Worm (Caenorhabditis elegans) whole organism, L4 larva: ENCODE measurements around the gene str-187.

ENCODE experiments used
- F10B5.3 ChIP-seq: sonication (generic microtip); optimal IDR thresholded peaks from 2 replicates; lab custom pipeline; 2016; ENCODE audit warnings: mild to moderate bottlenecking, missing genetic modification characterization, missing compliant biosample characterization
- F49E8.2 ChIP-seq: sonication (generic microtip); optimal IDR thresholded peaks from 2 replicates; lab custom pipeline; 2016; ENCODE audit warnings: missing compliant biosample characterization, mild to moderate bottlenecking, missing genetic modification characterization, borderline replicate concordance
- R02D3.7 ChIP-seq: fragments of 150-350 bp; sonication (generic microtip); optimal IDR thresholded peaks from 3 replicates; lab custom pipeline; 2014; ENCODE audit warnings: missing biosample characterization, missing genetic modification characterization
- T20F7.1 ChIP-seq: fragments of 200-800 bp; sonication (Bioruptor generic); optimal IDR thresholded peaks from 2 replicates; lab custom pipeline; 2018; ENCODE audit warnings: mild to moderate bottlenecking, missing genetic modification characterization, missing compliant biosample characterization
- Y5F2A.4 ChIP-seq: fragments of 200-800 bp; sonication (Bioruptor generic); optimal IDR thresholded peaks from 2 replicates; lab custom pipeline; 2018; ENCODE audit warnings: mild to moderate bottlenecking, missing genetic modification characterization, missing compliant biosample characterization
- Y75B8A.6 ChIP-seq: fragments of 200-800 bp; sonication (Bioruptor generic); IDR thresholded peaks from 2 replicates; pipeline ENCODE4 v1.3.6; 2022; ENCODE audit warnings: missing genetic modification reagents, missing genetic modification characterization, missing compliant biosample characterization
- aha-1 ChIP-seq: fragments of 150-350 bp; peaks from one replicate; lab custom pipeline; 2014; ENCODE audit warnings: missing biosample characterization, missing genetic modification characterization
- ama-1 ChIP-seq: fragments of 150-350 bp; optimal IDR thresholded peaks from 2 replicates; lab custom pipeline; 2014; ENCODE audit warnings: inconsistent platforms, mixed read lengths
- arid-1 ChIP-seq: fragments of 200-800 bp; sonication (Bioruptor generic); conservative IDR thresholded peaks from 2 replicates; pipeline ENCODE4 v1.3.6; 2022; ENCODE audit warnings: missing genetic modification reagents, missing genetic modification characterization, missing compliant biosample characterization
- attf-4 ChIP-seq: sonication (generic microtip); optimal IDR thresholded peaks from 3 replicates; lab custom pipeline; 2017; ENCODE audit warnings: missing biosample characterization, missing genetic modification characterization
- cey-2 ChIP-seq: sonication (generic microtip); optimal IDR thresholded peaks from 3 replicates; lab custom pipeline; 2017; ENCODE audit warnings: missing genetic modification characterization, mild to moderate bottlenecking, missing compliant biosample characterization, antibody characterized with exemption, borderline replicate concordance; ENCODE audit not compliant: insufficient read depth
- daf-16 ChIP-seq, 3 experiments: sonication (generic microtip); optimal IDR thresholded peaks; 2 replicates each; lab custom pipeline; 2016 to 2017; ENCODE audit warnings: missing genetic modification characterization in 3 of 3, missing genetic modification reagents in 3 of 3, mild to moderate bottlenecking in 2 of 3, missing compliant biosample characterization in 2 of 3, missing biosample characterization in 1 of 3, moderate library complexity in 1 of 3
- daf-19 ChIP-seq: fragments of 200-800 bp; sonication (Bioruptor generic); conservative IDR thresholded peaks from 2 replicates; pipeline ENCODE4 v1.3.6; 2022; ENCODE audit warnings: missing genetic modification characterization, missing compliant biosample characterization
- daf-8 ChIP-seq: fragments of 200-800 bp; sonication (Bioruptor generic); IDR thresholded peaks from 2 replicates; pipeline ENCODE4 v1.3.6; 2022; ENCODE audit warnings: missing genetic modification characterization, missing compliant biosample characterization
- dpl-1 ChIP-seq: fragments of 150-350 bp; optimal IDR thresholded peaks from 2 replicates; lab custom pipeline; 2014; ENCODE audit warnings: missing biosample characterization, missing genetic modification reagents, missing genetic modification characterization
- duxl-1 ChIP-seq: sonication (generic microtip); optimal IDR thresholded peaks from 2 replicates; lab custom pipeline; 2016; ENCODE audit warnings: mild to moderate bottlenecking, missing genetic modification characterization, moderate library complexity, missing compliant biosample characterization; ENCODE audit not compliant: poor library complexity
- dve-1 ChIP-seq: sonication (generic microtip); optimal IDR thresholded peaks from 2 replicates; lab custom pipeline; 2017; ENCODE audit warnings: antibody characterized with exemption, mild to moderate bottlenecking, missing genetic modification characterization, missing compliant biosample characterization; ENCODE audit not compliant: insufficient read depth
- egl-43 ChIP-seq: fragments of 200-800 bp; sonication (Bioruptor generic); IDR thresholded peaks from 2 replicates; pipeline ENCODE4 v1.3.6; 2022; ENCODE audit warnings: missing genetic modification reagents, missing genetic modification characterization, missing compliant biosample characterization
- fkh-10 ChIP-seq: fragments of 150-350 bp; optimal IDR thresholded peaks from 2 replicates; lab custom pipeline; 2014; ENCODE audit warnings: missing biosample characterization, missing genetic modification reagents, missing genetic modification characterization
- hif-1 ChIP-seq, 2 experiments: sonication (generic microtip); optimal IDR thresholded peaks; 2 replicates each; lab custom pipeline; 2016 to 2017; ENCODE audit warnings: missing compliant biosample characterization in 2 of 2, missing genetic modification characterization in 2 of 2, missing genetic modification reagents in 2 of 2, missing genotype in 2 of 2, mild to moderate bottlenecking in 1 of 2
- hlh-11 ChIP-seq: fragments of 200-800 bp; sonication (Bioruptor generic); optimal IDR thresholded peaks from 2 replicates; lab custom pipeline; 2018; ENCODE audit warnings: mild to moderate bottlenecking, missing genetic modification characterization, missing compliant biosample characterization
- hmg-1.1 ChIP-seq: fragments of 200-800 bp; sonication (Bioruptor generic); IDR thresholded peaks from 2 replicates; pipeline ENCODE4 v1.3.6; 2022; ENCODE audit warnings: missing genetic modification reagents, missing genetic modification characterization, missing compliant biosample characterization
- jun-1 ChIP-seq: fragments of 150-350 bp; optimal IDR thresholded peaks from 2 replicates; lab custom pipeline; 2014; ENCODE audit warnings: missing biosample characterization, missing genetic modification reagents, missing genetic modification characterization
- lin-15B ChIP-seq: fragments of 150-350 bp; sonication (generic microtip); optimal IDR thresholded peaks from 3 replicates; lab custom pipeline; 2014; ENCODE audit warnings: missing biosample characterization, missing genetic modification characterization
- lin-39 ChIP-seq: fragments of 150-350 bp; optimal IDR thresholded peaks from 2 replicates; lab custom pipeline; 2014; ENCODE audit warnings: missing biosample characterization, missing genetic modification reagents, missing genetic modification characterization
- lir-3 ChIP-seq: sonication (generic microtip); optimal IDR thresholded peaks from 2 replicates; lab custom pipeline; 2016; ENCODE audit warnings: mild to moderate bottlenecking, missing genetic modification characterization, missing compliant biosample characterization
- mep-1 ChIP-seq: fragments of 150-350 bp; sonication (generic microtip); optimal IDR thresholded peaks from 3 replicates; lab custom pipeline; 2014; ENCODE audit warnings: missing biosample characterization, missing genetic modification characterization
- mxl-2 ChIP-seq: fragments of 200-800 bp; sonication (Bioruptor generic); conservative IDR thresholded peaks from 2 replicates; pipeline ENCODE4 v1.3.6; 2022; ENCODE audit warnings: missing genetic modification reagents, missing genetic modification characterization, missing compliant biosample characterization
- nhr-102 ChIP-seq: sonication (generic microtip); optimal IDR thresholded peaks from 2 replicates; lab custom pipeline; 2016; ENCODE audit warnings: mild to moderate bottlenecking, missing genetic modification characterization, moderate library complexity, missing compliant biosample characterization
- nhr-11 ChIP-seq: fragments of 150-350 bp; optimal IDR thresholded peaks from 2 replicates; lab custom pipeline; 2014; ENCODE audit warnings: missing biosample characterization, missing genetic modification characterization
- nhr-41 ChIP-seq: fragments of 200-800 bp; sonication (Bioruptor generic); IDR thresholded peaks from 2 replicates; pipeline ENCODE4 v1.3.6; 2022; ENCODE audit warnings: missing genetic modification reagents, missing genetic modification characterization, missing compliant biosample characterization
- nhr-6 ChIP-seq: fragments of 150-350 bp; optimal IDR thresholded peaks from 2 replicates; lab custom pipeline; 2014; ENCODE audit warnings: missing biosample characterization, missing genetic modification characterization
- nhr-76 ChIP-seq: fragments of 150-350 bp; optimal IDR thresholded peaks from 2 replicates; lab custom pipeline; 2014; ENCODE audit warnings: missing biosample characterization, missing genetic modification characterization
- nhr-77 ChIP-seq: fragments of 150-350 bp; optimal IDR thresholded peaks from 2 replicates; lab custom pipeline; 2014; ENCODE audit warnings: missing biosample characterization, missing genetic modification characterization
- pqm-1 ChIP-seq: sonication (generic microtip); optimal IDR thresholded peaks from 2 replicates; lab custom pipeline; 2017; ENCODE audit warnings: missing biosample characterization, missing genetic modification characterization
- rbr-2 ChIP-seq: sonication (generic microtip); optimal IDR thresholded peaks from 2 replicates; lab custom pipeline; 2016; ENCODE audit warnings: missing genotype, missing genetic modification characterization, missing compliant biosample characterization
- sdz-12 ChIP-seq: fragments of 200-800 bp; sonication (Bioruptor generic); optimal IDR thresholded peaks from 2 replicates; lab custom pipeline; 2018; ENCODE audit warnings: mild to moderate bottlenecking, missing genetic modification characterization, missing compliant biosample characterization
- set-16 ChIP-seq: fragments of 200-800 bp; sonication (Bioruptor generic); IDR thresholded peaks from 2 replicates; pipeline ENCODE4 v1.3.6; 2022; ENCODE audit warnings: missing genetic modification reagents, missing genetic modification characterization, missing compliant biosample characterization
- skn-1 ChIP-seq: fragments of 150-350 bp; optimal IDR thresholded peaks from 2 replicates; lab custom pipeline; 2014; ENCODE audit warnings: missing biosample characterization, missing genetic modification characterization
- snpc-1.2 ChIP-seq: fragments of 200-800 bp; sonication (Bioruptor generic); IDR thresholded peaks from 2 replicates; pipeline ENCODE4 v1.3.6; 2022; ENCODE audit warnings: missing genetic modification reagents, missing genetic modification characterization, missing compliant biosample characterization
- snpc-4 ChIP-seq: fragments of 150-350 bp; optimal IDR thresholded peaks from 2 replicates; lab custom pipeline; 2014; ENCODE audit warnings: missing biosample characterization, missing genetic modification characterization
- tra-1 ChIP-seq: fragments of 200-800 bp; sonication (Bioruptor generic); IDR thresholded peaks from 2 replicates; pipeline ENCODE4 v1.3.6; 2022; ENCODE audit warnings: missing genetic modification reagents, missing genetic modification characterization, missing compliant biosample characterization
- unc-62 ChIP-seq, 3 experiments: fragments of 150-350 bp in 1 of 3; sonication (generic microtip); optimal IDR thresholded peaks in 2 of 3; peaks in 1 of 3; 1 replicate in 1 of 3; 2 replicates in 2 of 3; lab custom pipeline; 2014 to 2017; ENCODE audit warnings: missing biosample characterization in 3 of 3, missing genetic modification characterization in 3 of 3, missing genetic modification reagents in 3 of 3, missing genotype in 1 of 3
- ztf-7 ChIP-seq: fragments of 150-350 bp; optimal IDR thresholded peaks from 2 replicates; lab custom pipeline; 2014; ENCODE audit warnings: missing biosample characterization, missing genetic modification characterization

Gene str-187

DNA sequence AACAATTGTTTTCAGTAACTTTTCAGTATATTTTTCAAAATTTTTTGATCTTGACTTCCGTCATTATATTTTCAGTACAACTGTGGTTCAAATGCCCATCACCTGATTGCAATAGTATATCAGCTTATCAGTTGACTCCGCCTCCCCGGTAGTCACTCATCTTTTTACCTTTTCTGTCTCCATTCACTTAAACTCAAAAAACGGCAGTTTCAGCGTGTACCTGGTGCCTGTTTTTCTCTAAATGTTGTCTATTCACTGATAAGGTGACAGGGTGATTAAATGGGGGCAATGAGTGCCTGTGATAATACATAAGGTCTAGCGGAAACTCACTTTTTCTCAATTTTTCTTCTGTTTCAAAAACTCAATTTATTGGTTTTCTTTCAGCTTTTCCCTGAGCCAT, 20.2 kb upstream of the str-187 start, which contains the start of gene ZK550.2 (continued):
- peak; percentile 46 for TF ChIP-seq mep-1
- no peak for TF ChIP-seq F10B5.3 (tag; lab: Kevin White, UChicago)
- no peak for TF ChIP-seq hif-1 (tag; optimal IDR thresholded peaks at IDR 0.05; lab: Kevin White, UChicago)
- no peak for TF ChIP-seq attf-4
- peak; percentile 92 for TF ChIP-seq nhr-77 (tag; lab: Kevin White, UChicago)
- TF ChIP-seq dve-1: peak; percentile 90
- TF ChIP-seq pqm-1 (tag; lab: Kevin White, UChicago): peak; percentile 100
- no peak for TF ChIP-seq set-16 (GFP tag; lab: Robert Waterston, UW)
- TF ChIP-seq ztf-7 (tag; lab: Kevin White, UChicago): no peak
- peak; percentile 95 for TF ChIP-seq hlh-11
- TF ChIP-seq Y75B8A.6 (GFP tag; lab: Robert Waterston, UW): no peak
- no peak for TF ChIP-seq fkh-10 (GFP tag; lab: Kevin White, UChicago)
- TF ChIP-seq, all 104 proteins: peak for 22

DNA sequence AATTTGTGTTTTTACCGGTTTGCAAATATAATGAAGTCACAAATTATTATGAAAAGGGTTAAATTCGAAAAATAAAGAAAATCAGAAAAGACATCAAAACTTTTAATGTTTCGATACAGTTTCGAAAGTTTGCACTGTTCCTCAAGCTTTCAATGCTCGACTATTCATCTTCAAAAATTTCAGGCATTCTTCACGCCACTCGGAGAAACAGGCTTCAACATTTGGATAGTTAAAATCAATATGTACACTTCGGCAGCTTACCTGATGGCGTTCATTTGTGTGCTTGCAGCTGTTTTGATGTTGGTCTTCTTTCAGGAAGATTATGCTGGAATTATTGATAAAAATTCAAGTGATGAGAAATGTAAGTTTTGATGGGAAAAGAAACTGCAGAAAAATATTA, 18.2 kb upstream of the str-187 start:
- peak in 1 of 2 experiments; percentile 46 for TF ChIP-seq unc-62 (GFP tag; optimal IDR thresholded peaks at IDR 0.05 in 1 of 2; lab: Kevin White, UChicago)
- TF ChIP-seq unc-62 (tag; optimal IDR thresholded peaks at IDR 0.05; lab: Kevin White, UChicago): no peak
- no peak for TF ChIP-seq lir-3 (tag; lab: Kevin White, UChicago)
- no peak for TF ChIP-seq nhr-41 (GFP tag; lab: Robert Waterston, UW)
- TF ChIP-seq snpc-4 (tag; lab: Kevin White, UChicago): no peak
- no peak for TF ChIP-seq mxl-2 (GFP tag; lab: Robert Waterston, UW)
- TF ChIP-seq dpl-1: no peak
- no peak for TF ChIP-seq tra-1 (GFP tag; lab: Robert Waterston, UW)
- no peak for TF ChIP-seq ztf-7 (tag; lab: Kevin White, UChicago)
- no peak for TF ChIP-seq lin-15B
- TF ChIP-seq nhr-6 (tag; lab: Kevin White, UChicago): no peak
- TF ChIP-seq aha-1 (tag; lab: Kevin White, UChicago): peak; percentile 95

DNA sequence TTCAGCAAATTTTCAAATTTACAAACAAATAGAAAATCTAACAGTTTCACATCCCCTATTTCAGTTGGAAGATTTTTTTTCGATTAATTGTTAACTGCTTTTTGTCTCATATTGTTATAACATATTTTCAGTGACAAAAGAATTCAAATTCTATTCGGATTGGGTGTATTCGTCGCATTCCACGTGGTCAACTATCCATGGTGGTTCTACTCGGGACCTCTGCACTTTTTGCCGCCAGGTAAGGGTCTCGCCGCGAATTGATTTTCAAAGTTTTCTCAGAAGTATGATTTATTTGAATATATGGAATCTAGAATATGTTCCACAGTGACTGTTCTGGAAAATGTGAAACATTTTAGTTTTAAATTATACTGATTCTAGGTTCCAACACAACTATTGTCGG, 16.8 kb upstream of the str-187 start:
- TF ChIP-seq Y5F2A.4: no peak
- no peak for TF ChIP-seq nhr-11
- TF ChIP-seq aha-1 (tag; lab: Kevin White, UChicago): no peak
- no peak for TF ChIP-seq nhr-41 (GFP tag; lab: Robert Waterston, UW)
- peak in 1 of 2 experiments; percentile 95 for TF ChIP-seq unc-62 (GFP tag; optimal IDR thresholded peaks at IDR 0.05 in 1 of 2; lab: Kevin White, UChicago)
- no peak for TF ChIP-seq unc-62 (tag; optimal IDR thresholded peaks at IDR 0.05; lab: Kevin White, UChicago)
- TF ChIP-seq mxl-2 (GFP tag; lab: Robert Waterston, UW): no peak

DNA sequence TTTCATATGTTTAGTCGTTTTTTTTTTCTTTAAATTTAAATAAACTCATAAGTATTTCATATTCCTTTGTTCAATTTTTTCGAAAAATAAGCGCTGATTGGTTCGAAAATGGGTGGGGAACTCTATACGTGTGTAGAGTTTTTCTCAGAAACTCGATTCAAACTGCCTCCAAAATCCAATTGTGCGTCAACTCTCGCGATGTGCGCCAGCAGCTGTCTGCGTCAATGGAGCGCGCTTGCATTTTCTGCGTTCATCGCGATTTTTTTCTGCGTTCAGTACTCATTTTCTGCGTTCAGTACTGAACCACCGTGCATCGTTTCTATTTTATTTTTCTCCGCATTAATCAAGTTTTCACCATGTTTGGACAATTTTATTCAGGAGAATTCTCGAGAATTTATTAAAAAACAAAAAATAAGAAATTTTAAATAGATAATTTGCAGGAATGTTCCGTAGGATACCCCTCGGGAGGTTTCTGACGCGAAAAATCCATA, 15.6 kb upstream of the str-187 start, which contains the start of gene eelo-2:
Gene eelo-2 (plus strand): TSS at position 441 of the 491 bp plus-strand sequence.
- TF ChIP-seq arid-1 (GFP tag; lab: Robert Waterston, UW): peak; percentile 97
- peak; percentile 99 for TF ChIP-seq nhr-6 (tag; lab: Kevin White, UChicago)
- TF ChIP-seq T20F7.1 (GFP tag; lab: Kevin White, UChicago): no peak
- TF ChIP-seq cey-2: peak; percentile 1
- TF ChIP-seq sdz-12 (GFP tag; lab: Kevin White, UChicago): no peak
- TF ChIP-seq hif-1 (tag; optimal IDR thresholded peaks at IDR 0.05; lab: Kevin White, UChicago): peak; percentile 74 to 91
- TF ChIP-seq R02D3.7 (tag; lab: Kevin White, UChicago): no peak
- peak; percentile 66 to 91 for TF ChIP-seq daf-16 (GFP tag; optimal IDR thresholded peaks at IDR 0.05; lab: Kevin White, UChicago)
- TF ChIP-seq daf-16 (tag; optimal IDR thresholded peaks at IDR 0.05; lab: Kevin White, UChicago): peak; percentile 80
- TF ChIP-seq nhr-76 (tag; lab: Kevin White, UChicago): peak; percentile 75
- peak; percentile 99 for TF ChIP-seq mep-1
- peak; percentile 96 for TF ChIP-seq duxl-1
- no peak for TF ChIP-seq skn-1
- TF ChIP-seq egl-43: peak; percentile 90
- peak; percentile 98 for TF ChIP-seq rbr-2 (tag; lab: Kevin White, UChicago)
- TF ChIP-seq fkh-10 (GFP tag; lab: Kevin White, UChicago): peak; percentile 97
- peak; percentile 62 for TF ChIP-seq ama-1 (lab: Kevin White, UChicago)
- peak; percentile 99 for TF ChIP-seq aha-1 (tag; lab: Kevin White, UChicago)
- peak; percentile 98 for TF ChIP-seq nhr-77 (tag; lab: Kevin White, UChicago)
- TF ChIP-seq daf-8: no peak
- peak; percentile 85; the same call in 1 of the 2 replicates for TF ChIP-seq daf-19 (GFP tag; lab: Robert Waterston, UW)
- peak; percentile 98 for TF ChIP-seq nhr-102
- TF ChIP-seq F49E8.2 (tag; lab: Kevin White, UChicago): peak; percentile 96
- peak; percentile 97 for TF ChIP-seq hmg-1.1 (GFP tag; lab: Robert Waterston, UW)
- TF ChIP-seq lin-39: peak; percentile 52
- TF ChIP-seq jun-1: peak; percentile 94
- TF ChIP-seq snpc-1.2 (GFP tag; lab: Robert Waterston, UW): peak; percentile 99
